Fruit fly (Drosophila melanogaster) whole organism: ENCODE data around the gene CG2955.

Experiments used
- CG8478 ChIP-seq: fragments of >200 bp; optimal IDR thresholded peaks from 2 replicates; lab custom pipeline; 2018; ENCODE audit warnings: inconsistent platforms
- Dll ChIP-seq: fragments of >200 bp; optimal IDR thresholded peaks from 2 replicates; lab custom pipeline; 2017
- EcR ChIP-seq, 2 experiments: fragments of >200 bp; optimal IDR thresholded peaks; 2 replicates each; lab custom pipeline; 2017; ENCODE audit warnings: missing biosample characterization in 2 of 2, missing genetic modification characterization in 2 of 2, missing genetic modification reagents in 2 of 2
- pan ChIP-seq: fragments of >200 bp; optimal IDR thresholded peaks from 2 replicates; lab custom pipeline; 2017
- psq ChIP-seq: fragments of >200 bp; optimal IDR thresholded peaks from 2 replicates; lab custom pipeline; 2017
- usp ChIP-seq: fragments of >200 bp; optimal IDR thresholded peaks from 2 replicates; lab custom pipeline; 2017; ENCODE audit warnings: missing biosample characterization, missing genetic modification characterization, mixed read lengths

CG2955 gene

dm6 chr2L:4148979-4149378 is at the start of gene CG2955:
Gene CG2955, plus strand, starts transcription at chr2L:4149279.
- TF ChIP-seq Dll (no peak), usp (GFP tag; lab: Kevin White, UChicago) (no peak), CG8478 (lab: Kevin White, UChicago) (no peak), pan (no peak)

- TF ChIP-seq EcR (GFP tag; optimal IDR thresholded peaks at IDR 0.05; lab: Kevin White, UChicago): no peak
- TF ChIP-seq psq (lab: Kevin White, UChicago): no peak
- TF ChIP-seq usp (GFP tag; lab: Kevin White, UChicago): no peak
- TF ChIP-seq Dll: no peak
- TF ChIP-seq pan: no peak
- no peak for TF ChIP-seq CG8478 (lab: Kevin White, UChicago)
These were observed 38.9 kb upstream of the CG2955 start for dm6 chr2L:4110132-4110531.

dm6 chr2L:4116656-4117055 is 32.4 kb upstream of the CG2955 start:
- TF ChIP-seq usp (GFP tag; lab: Kevin White, UChicago) (no peak), psq (lab: Kevin White, UChicago) (no peak)

DNA sequence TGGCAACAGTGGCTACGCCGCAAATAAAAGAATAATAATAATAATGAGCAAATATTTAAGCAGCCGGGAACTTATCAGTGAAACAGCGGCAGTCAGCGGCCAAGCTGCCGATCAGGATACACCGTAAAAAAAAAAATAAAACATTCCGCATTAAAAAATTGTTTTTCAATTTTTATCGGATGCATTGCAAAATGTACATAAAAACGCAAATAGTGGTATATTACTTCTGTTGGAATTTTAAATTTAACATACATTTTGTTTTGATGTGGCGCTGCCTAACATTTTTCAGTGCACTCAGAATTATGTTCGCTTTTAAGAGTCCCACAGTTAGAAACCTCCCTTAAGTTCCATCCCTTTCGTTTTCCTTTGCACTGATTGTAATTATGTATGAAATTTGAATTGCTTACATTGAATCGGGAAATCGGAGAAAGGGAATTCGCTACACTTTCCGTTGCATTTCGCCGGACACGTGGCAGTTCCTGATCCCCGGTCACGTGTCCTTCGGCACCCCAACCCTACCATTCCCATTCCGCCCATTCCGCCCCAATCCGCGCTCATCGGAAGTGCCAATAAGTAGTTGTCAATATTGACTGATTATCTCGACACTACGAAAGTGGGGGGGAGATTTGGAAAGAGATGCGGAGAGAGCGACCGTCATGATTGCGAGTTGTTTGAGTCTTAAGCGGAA is 30.0 kb upstream of the CG2955 start:
- TF ChIP-seq Dll (no peak), usp (GFP tag; lab: Kevin White, UChicago) (no peak), psq (lab: Kevin White, UChicago) (no peak), EcR (GFP tag; optimal IDR thresholded peaks at IDR 0.05; lab: Kevin White, UChicago) (no peak), pan (no peak), CG8478 (lab: Kevin White, UChicago) (no peak)

DNA sequence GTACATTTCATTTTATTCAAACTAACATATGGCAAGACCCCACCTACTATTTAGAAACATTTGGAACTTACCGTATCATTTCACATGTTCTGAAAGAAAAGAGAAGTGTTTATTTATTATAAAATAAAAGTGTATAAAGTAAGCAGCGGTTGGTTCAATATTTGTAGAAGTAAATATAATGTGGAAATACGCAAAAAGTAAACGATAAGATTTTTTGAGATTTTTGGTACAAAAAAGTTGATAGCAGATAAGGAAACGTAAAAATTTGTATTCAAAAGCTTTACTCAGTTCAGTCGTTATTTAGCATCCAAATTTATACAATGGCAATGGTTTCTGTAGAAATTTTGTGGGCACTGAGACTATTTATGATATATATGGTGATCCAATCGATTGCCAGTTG is 29.0 kb upstream of the CG2955 start, which contains the start of gene Sr-CIII:
TSS of gene Sr-CIII (plus strand) at position 301 of the 400 bp plus-strand sequence.
- TF ChIP-seq CG8478 (lab: Kevin White, UChicago): no peak
- TF ChIP-seq Dll: no peak
- TF ChIP-seq psq (lab: Kevin White, UChicago): no peak
- TF ChIP-seq EcR (GFP tag; optimal IDR thresholded peaks at IDR 0.05; lab: Kevin White, UChicago): no peak
- TF ChIP-seq pan: no peak
- no peak for TF ChIP-seq usp (GFP tag; lab: Kevin White, UChicago)

dm6 chr2L:4121402-4121801 is 27.7 kb upstream of the CG2955 start, which contains the start of gene Sr-CI:
Gene Sr-CI, plus strand, starts transcription at chr2L:4121702.
- TF ChIP-seq Dll (no peak), CG8478 (lab: Kevin White, UChicago) (no peak), EcR (GFP tag; optimal IDR thresholded peaks at IDR 0.05; lab: Kevin White, UChicago) (no peak), pan (no peak), psq (lab: Kevin White, UChicago) (no peak), usp (GFP tag; lab: Kevin White, UChicago) (no peak)

- TF ChIP-seq usp (GFP tag; lab: Kevin White, UChicago) (no peak), EcR (GFP tag; optimal IDR thresholded peaks at IDR 0.05; lab: Kevin White, UChicago) (no peak), pan (no peak), Dll (no peak), CG8478 (lab: Kevin White, UChicago) (no peak), psq (lab: Kevin White, UChicago) (no peak)
These were observed 26.0 kb upstream of the CG2955 start for dm6 chr2L:4123050-4123449.

DNA sequence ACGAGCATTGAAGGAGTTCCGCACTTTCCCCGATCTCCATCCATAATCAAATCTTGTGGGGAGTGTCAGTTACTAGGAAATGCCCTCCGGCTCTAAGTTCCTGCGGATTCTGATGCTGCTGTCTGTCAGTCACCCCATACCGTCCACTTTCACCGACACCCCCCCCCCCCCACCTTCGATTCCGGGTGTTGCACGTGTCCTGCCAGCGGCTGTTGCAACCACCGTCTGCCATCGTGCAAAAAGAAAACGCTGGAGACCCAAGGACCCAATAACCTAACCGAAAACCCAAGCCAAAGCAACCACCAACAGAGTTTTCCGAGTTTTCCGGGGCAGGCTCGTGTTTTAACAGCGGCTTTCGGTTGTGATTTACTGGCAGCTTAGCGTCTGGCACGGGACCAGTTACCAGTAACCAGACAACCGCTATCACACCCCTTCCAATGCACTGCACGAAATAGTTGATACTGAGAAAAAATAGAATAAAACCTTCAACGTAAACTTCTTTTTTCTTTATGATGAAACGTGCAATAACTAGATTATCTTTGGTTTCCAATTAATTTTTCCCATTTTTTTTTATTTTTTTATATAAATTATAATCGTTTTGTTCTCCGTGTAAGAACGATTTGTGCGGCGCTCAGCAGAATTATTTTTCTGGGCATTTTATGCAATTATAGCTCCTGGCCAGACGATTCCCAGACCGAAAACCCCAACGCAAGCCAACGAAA is 24.3 kb upstream of the CG2955 start:
- TF ChIP-seq usp (GFP tag; lab: Kevin White, UChicago): no peak
- TF ChIP-seq psq (lab: Kevin White, UChicago): no peak
- TF ChIP-seq EcR (GFP tag; optimal IDR thresholded peaks at IDR 0.05; lab: Kevin White, UChicago): no peak

dm6 chr2L:4128859-4129258 is 20.2 kb upstream of the CG2955 start:
- TF ChIP-seq Dll (no peak), CG8478 (lab: Kevin White, UChicago) (no peak), pan (no peak), EcR (GFP tag; optimal IDR thresholded peaks at IDR 0.05; lab: Kevin White, UChicago) (no peak), psq (lab: Kevin White, UChicago) (no peak)

DNA sequence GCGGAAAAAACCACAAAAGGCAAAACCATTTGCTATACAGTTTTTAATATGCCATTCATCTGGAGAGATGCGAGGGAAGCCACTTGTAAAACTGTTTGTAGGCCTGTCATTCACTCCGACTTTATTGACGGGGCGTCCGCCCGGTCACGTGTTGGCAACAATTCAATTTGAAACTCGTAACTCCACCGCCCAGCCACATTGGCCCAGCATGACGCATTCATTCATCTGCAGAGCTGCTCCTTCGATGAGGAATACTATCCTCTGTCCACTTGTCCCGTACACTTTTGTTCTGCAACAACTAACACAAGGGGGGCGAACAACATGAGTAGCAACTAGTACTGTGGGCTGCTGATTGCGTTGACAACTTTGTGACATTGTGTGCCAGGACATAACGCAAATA is 16.8 kb upstream of the CG2955 start:
- no peak for TF ChIP-seq psq (lab: Kevin White, UChicago)
- TF ChIP-seq usp (GFP tag; lab: Kevin White, UChicago): no peak
- no peak for TF ChIP-seq Dll
- no peak for TF ChIP-seq pan
- no peak for TF ChIP-seq EcR (GFP tag; optimal IDR thresholded peaks at IDR 0.05; lab: Kevin White, UChicago)
- TF ChIP-seq CG8478 (lab: Kevin White, UChicago): no peak

DNA sequence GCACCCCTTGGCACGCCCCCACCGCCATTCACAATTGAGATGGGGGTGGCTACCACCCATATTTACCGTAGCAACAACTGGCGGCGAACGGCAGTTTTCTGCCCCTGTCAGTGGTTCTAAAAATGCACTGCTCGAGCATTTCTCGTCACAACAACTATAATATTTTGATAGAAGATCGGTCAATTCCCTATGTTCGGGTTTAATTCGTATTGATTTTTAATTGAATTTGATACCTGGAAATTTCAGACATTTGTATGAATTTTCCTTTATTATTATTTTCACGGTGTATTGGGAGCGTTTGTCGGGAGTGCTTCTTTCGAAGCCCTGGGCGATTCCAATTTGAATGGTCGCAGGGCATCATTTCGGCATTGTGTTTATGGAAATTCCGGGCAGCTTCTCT is 16.0 kb upstream of the CG2955 start:
- TF ChIP-seq CG8478 (lab: Kevin White, UChicago) (no peak), psq (lab: Kevin White, UChicago) (no peak), pan (no peak), Dll (no peak), EcR (GFP tag; optimal IDR thresholded peaks at IDR 0.05; lab: Kevin White, UChicago) (no peak), usp (GFP tag; lab: Kevin White, UChicago) (no peak)

DNA sequence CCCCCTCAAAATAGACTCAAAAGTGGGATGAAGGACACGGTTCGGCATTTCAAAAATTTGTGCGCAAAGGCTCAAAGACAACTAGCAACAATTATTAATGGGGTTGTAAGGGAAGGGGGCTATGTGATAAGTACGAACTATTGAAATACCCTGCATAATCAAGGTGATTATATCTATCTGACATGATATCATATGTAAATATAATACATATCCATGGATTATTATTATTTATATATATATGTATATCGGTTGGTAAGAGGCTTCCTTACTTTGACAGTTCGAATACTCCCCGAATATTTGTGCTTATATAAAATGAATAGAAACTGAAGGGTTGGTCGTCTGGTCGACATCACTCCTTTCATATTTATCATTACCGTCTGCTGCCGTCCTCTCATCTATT is 15.1 kb upstream of the CG2955 start:
- TF ChIP-seq CG8478 (lab: Kevin White, UChicago): no peak
- no peak for TF ChIP-seq pan
- TF ChIP-seq EcR (GFP tag; optimal IDR thresholded peaks at IDR 0.05; lab: Kevin White, UChicago): no peak
- TF ChIP-seq psq (lab: Kevin White, UChicago): no peak
- TF ChIP-seq usp (GFP tag; lab: Kevin White, UChicago): no peak
- TF ChIP-seq Dll: no peak
